Worm (Caenorhabditis elegans): ENCODE results near the gene gex-4.

gex-4 gene

DNA sequence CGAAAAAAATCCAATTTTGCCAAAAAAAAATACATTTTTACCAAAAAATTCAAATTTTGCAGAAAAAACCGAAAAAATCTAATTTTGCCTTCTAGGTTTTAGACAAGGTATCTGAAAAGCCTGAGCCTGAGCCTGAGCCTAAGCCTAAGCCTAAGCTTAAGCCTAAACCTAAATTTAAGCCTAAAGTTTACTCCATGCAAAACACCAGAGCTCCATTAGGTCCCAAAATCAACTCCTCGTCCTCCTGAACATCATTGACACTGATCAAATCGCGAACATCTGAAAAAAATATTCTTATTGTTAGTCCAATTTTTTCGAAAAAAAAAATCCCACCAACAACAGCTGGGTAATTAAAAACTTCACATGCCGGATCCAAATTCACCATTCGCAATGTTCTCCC is 356 bp downstream of the gex-4 start:
- no peak for TF ChIP-seq pax-1 (tag; optimal IDR thresholded peaks at IDR 0.05)
- TF ChIP-seq ceh-6 (GFP tag; optimal IDR thresholded peaks at IDR 0.05) = no peak
- no peak for TF ChIP-seq unc-42 (tag; optimal IDR thresholded peaks at IDR 0.05)
- TF ChIP-seq pros-1 (tag; optimal IDR thresholded peaks at IDR 0.05) = no peak
- TF ChIP-seq pha-4 (tag; optimal IDR thresholded peaks at IDR 0.05) = no peak
- TF ChIP-seq ahr-1 (tag; optimal IDR thresholded peaks at IDR 0.05) = no peak
- no peak for TF ChIP-seq dve-1 (tag; optimal IDR thresholded peaks at IDR 0.05)
- no peak for TF ChIP-seq C08G9.2 (tag; optimal IDR thresholded peaks at IDR 0.05)
- no peak for TF ChIP-seq ref-2 (tag; optimal IDR thresholded peaks at IDR 0.05)
- TF ChIP-seq hlh-8 (tag; optimal IDR thresholded peaks at IDR 0.05) = no peak
- TF ChIP-seq sox-4 (tag; optimal IDR thresholded peaks at IDR 0.05) = no peak
- no peak for TF ChIP-seq F13H6.1 (tag; optimal IDR thresholded peaks at IDR 0.05)
- TF ChIP-seq pat-9 (tag; optimal IDR thresholded peaks at IDR 0.05) = no peak

DNA sequence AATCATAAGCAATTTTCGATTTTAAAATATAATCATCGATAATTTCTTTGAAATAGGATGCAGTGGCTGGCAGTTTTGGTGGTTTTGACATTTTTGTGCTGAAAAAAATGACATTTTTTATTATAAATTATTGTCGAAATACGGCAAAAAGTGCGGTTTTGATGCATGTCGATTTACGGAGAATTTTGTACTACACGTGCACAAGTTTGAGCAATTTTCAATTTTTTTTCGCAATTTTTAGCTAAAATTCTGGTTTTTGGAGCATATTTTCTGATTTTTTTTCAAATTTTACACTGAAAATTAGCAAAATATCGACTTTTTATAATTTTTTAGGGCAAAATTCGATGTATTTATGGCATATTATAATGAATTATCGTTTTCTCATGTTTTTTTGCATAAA is 2.8 kb downstream of the gex-4 start, which contains the start of gene Y75B8A.13:
TSS of gene Y75B8A.13 (minus strand) at position 101 of the 400 bp plus-strand sequence.
- no peak for TF ChIP-seq ztf-16 (tag; optimal IDR thresholded peaks at IDR 0.05)
- TF ChIP-seq elt-2 (tag; optimal IDR thresholded peaks at IDR 0.05) = no peak
- no peak for TF ChIP-seq nhr-232 (tag; optimal IDR thresholded peaks at IDR 0.05)
- TF ChIP-seq fkh-10 (GFP tag; optimal IDR thresholded peaks at IDR 0.05) = no peak
- TF ChIP-seq sox-4 (tag; optimal IDR thresholded peaks at IDR 0.05) = no peak
- no peak for TF ChIP-seq fkh-6 (tag; optimal IDR thresholded peaks at IDR 0.05)
- no peak for TF ChIP-seq nfya-1 (tag; optimal IDR thresholded peaks at IDR 0.05)
- TF ChIP-seq ceh-18 (tag; optimal IDR thresholded peaks at IDR 0.05) = no peak
- no peak for TF ChIP-seq ceh-14 (tag; optimal IDR thresholded peaks at IDR 0.05)
- no peak for TF ChIP-seq hlh-30 (tag; optimal IDR thresholded peaks at IDR 0.05; ENCODE audit: insufficient read depth)
- TF ChIP-seq ceh-24 (tag; optimal IDR thresholded peaks at IDR 0.05) = no peak
- TF ChIP-seq hlh-15 (tag; optimal IDR thresholded peaks at IDR 0.05) = no peak
- TF ChIP-seq elt-4 (tag; optimal IDR thresholded peaks at IDR 0.05) = no peak
- no peak for TF ChIP-seq zip-5 (tag; optimal IDR thresholded peaks at IDR 0.05)
- TF ChIP-seq sdc-2 (tag; optimal IDR thresholded peaks at IDR 0.05) = no peak
- no peak for TF ChIP-seq dmd-4 (tag; optimal IDR thresholded peaks at IDR 0.05; ENCODE audit: borderline replicate concordance)
- no peak for TF ChIP-seq hlh-8 (tag; optimal IDR thresholded peaks at IDR 0.05)

DNA sequence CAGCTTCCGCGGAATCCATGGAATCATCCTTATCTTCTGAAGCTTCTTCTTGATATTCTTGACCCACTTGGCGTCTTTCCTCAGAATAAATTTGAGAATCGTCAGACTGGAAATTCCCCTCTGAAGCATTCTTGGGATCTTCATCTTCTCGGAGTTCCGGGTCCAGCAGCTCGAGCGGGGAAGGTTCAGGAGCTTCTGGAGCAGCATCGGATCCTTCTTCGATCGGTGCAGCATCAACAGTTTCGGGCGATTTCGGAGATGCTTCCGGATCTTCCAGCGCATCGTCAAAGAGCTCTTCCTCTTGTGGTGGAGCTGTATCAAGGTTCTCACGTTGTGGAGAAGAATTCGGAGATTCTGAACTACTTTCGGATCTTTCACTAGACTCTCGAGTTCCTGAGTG is 10.9 kb downstream of the gex-4 start:
- no peak for TF ChIP-seq ceh-31 (tag; optimal IDR thresholded peaks at IDR 0.05)
- no peak for TF ChIP-seq ahr-1 (tag; optimal IDR thresholded peaks at IDR 0.05)
- TF ChIP-seq K02D7.2 (tag; optimal IDR thresholded peaks at IDR 0.05) = no peak
- no peak for TF ChIP-seq lim-6 (tag; optimal IDR thresholded peaks at IDR 0.05)
- TF ChIP-seq ceh-48 (tag; optimal IDR thresholded peaks at IDR 0.05) = no peak
- TF ChIP-seq ceh-22 (tag; optimal IDR thresholded peaks at IDR 0.05) = no peak
- TF ChIP-seq pax-1 (tag; optimal IDR thresholded peaks at IDR 0.05) = no peak
- no peak for TF ChIP-seq hlh-15 (tag; optimal IDR thresholded peaks at IDR 0.05)
- no peak for TF ChIP-seq gmeb-2 (tag; optimal IDR thresholded peaks at IDR 0.05)
- no peak for TF ChIP-seq tbx-7 (tag; optimal IDR thresholded peaks at IDR 0.05)

DNA sequence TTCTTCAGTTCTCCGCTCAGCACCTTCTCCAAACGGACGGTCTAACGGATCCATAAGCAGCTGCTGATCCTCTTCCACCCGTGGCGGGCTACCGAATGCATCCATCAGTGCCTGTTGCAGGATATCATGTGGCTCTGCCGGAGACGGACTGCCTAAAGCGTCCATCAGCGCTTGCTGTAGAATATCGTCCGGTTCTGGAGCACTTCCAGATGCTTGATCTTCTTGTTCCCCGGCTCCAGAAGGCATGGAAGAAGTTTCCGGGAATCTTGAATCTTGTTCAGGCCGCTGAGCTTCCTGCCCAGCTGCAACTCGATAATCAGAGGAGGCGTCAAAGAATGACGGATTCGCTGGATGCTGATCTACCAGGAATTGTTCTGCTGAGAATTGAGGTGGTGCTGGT is 13.2 kb downstream of the gex-4 start:
- TF ChIP-seq ceh-9 (tag; optimal IDR thresholded peaks at IDR 0.05) (no peak), odd-2 (tag; optimal IDR thresholded peaks at IDR 0.05) (no peak), dmd-4 (tag; optimal IDR thresholded peaks at IDR 0.05; ENCODE audit: borderline replicate concordance) (no peak), F13H6.1 (tag; optimal IDR thresholded peaks at IDR 0.05) (no peak), nfya-1 (tag; optimal IDR thresholded peaks at IDR 0.05) (no peak), tbx-7 (tag; optimal IDR thresholded peaks at IDR 0.05) (no peak), hlh-30 (tag; optimal IDR thresholded peaks at IDR 0.05; ENCODE audit: insufficient read depth) (no peak), ttx-3 (tag; optimal IDR thresholded peaks at IDR 0.05) (no peak), pha-2 (tag; optimal IDR thresholded peaks at IDR 0.05) (no peak), Y22D7AL.16 (tag; optimal IDR thresholded peaks at IDR 0.05) (no peak), T23F11.4 (GFP tag; optimal IDR thresholded peaks at IDR 0.05) (no peak), K09A11.1 (tag; optimal IDR thresholded peaks at IDR 0.05; ENCODE audit: insufficient read depth) (no peak), C08G9.2 (tag; optimal IDR thresholded peaks at IDR 0.05) (no peak)
